Fruit fly (Drosophila melanogaster) Kc167 (cell line): ENCODE measurements around the gene CG33767.

Source experiments
- Myc ChIP-seq: fragments of >200 bp; optimal IDR thresholded peaks from 2 replicates; lab custom pipeline; 2017; ENCODE audit warnings: missing external identifiers
- insv ChIP-seq: fragments of >200 bp; optimal IDR thresholded peaks from 3 replicates; lab custom pipeline; 2018; ENCODE audit warnings: missing external identifiers
- ttk ChIP-seq: sonication (Bioruptor generic); optimal IDR thresholded peaks from 2 replicates; lab custom pipeline; 2017; ENCODE audit warnings: missing external identifiers

DNA sequence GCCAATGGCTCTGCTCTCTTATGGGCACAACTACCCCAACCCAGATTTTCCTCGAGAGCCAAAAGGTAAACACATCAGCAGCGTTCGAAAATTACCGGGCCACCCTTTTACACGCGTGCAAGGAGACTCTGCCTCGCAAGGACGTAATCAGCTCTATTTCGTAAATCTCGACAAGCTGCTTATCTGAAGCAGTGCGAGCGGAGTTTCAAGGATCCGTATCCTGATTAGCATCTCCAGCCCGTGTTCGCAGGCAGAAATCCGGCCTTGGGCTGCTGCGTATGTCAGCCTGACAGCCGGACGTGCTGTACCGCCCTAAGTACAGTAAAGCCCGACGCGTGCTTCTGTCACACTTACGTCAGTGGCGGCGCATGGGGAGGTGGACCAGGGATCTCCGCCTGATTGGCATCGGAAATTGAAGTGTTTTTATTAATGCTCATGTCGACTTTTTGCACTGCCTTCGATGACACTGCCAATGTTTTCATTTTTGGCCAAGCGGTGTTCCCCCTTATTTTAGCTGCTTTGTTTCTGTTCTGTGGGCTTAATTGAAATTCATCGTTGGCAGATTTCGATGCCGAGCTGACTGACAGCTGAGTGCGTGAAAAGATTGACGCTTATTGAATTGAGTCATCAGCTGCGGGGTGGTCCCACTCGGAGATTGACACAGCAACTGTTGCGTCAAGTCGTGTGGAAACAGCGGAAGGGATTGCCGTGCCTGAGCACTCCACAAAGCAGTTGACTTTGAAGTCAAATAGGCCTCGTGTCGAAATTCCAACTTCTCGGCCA lies 40.3 kb upstream of the CG33767 start, which contains the start of gene ND-B14.5AL:
- TF ChIP-seq insv (no peak), ttk (no peak), Myc (lab: Kevin White, UChicago) (no peak)
